Worm (Caenorhabditis elegans) whole organism, young adult: ENCODE measurements around the gene lelo-1.

ENCODE experiments used
- B0019.2 ChIP-seq: fragments of 200-800 bp; sonication (Bioruptor generic); conservative IDR thresholded peaks from 2 replicates; pipeline ENCODE4 v1.3.6; 2022; ENCODE audit warnings: missing genetic modification reagents, missing genetic modification characterization, missing compliant biosample characterization
- B0035.1 ChIP-seq: sonication (generic microtip); optimal IDR thresholded peaks from 2 replicates; lab custom pipeline; 2016; ENCODE audit warnings: missing genetic modification characterization, mild to moderate bottlenecking, missing compliant biosample characterization, missing genotype, missing genetic modification reagents
- B0336.3 ChIP-seq: fragments of 200-800 bp; sonication (Bioruptor generic); IDR thresholded peaks from 2 replicates; pipeline ENCODE4 v1.3.6; 2022; ENCODE audit warnings: missing genetic modification characterization, missing compliant biosample characterization
- F22D6.2 ChIP-seq: sonication (generic microtip); optimal IDR thresholded peaks from 2 replicates; lab custom pipeline; 2016; ENCODE audit warnings: mild to moderate bottlenecking, missing genetic modification characterization, missing compliant biosample characterization
- F37B4.10 ChIP-seq: fragments of 200-800 bp; sonication (Bioruptor generic); IDR thresholded peaks from 2 replicates; pipeline ENCODE4 v1.3.6; 2022; ENCODE audit warnings: missing genetic modification characterization, missing compliant biosample characterization
- F57C9.4 ChIP-seq: sonication (generic microtip); optimal IDR thresholded peaks from 2 replicates; lab custom pipeline; 2017; ENCODE audit warnings: mild to moderate bottlenecking, missing genetic modification characterization, missing compliant biosample characterization
- K11D2.4 ChIP-seq: fragments of 200-800 bp; sonication (Bioruptor generic); IDR thresholded peaks from 2 replicates; pipeline ENCODE4 v1.3.6; 2022; ENCODE audit warnings: missing genetic modification reagents, missing genetic modification characterization, missing compliant biosample characterization
- Y53G8AR.9 ChIP-seq: fragments of 200-800 bp; sonication (Bioruptor generic); conservative IDR thresholded peaks from 2 replicates; pipeline ENCODE4 v1.3.6; 2022; ENCODE audit warnings: missing genetic modification reagents, missing genetic modification characterization, missing compliant biosample characterization
- aptf-2 ChIP-seq: fragments of 200-800 bp; sonication (Bioruptor generic); conservative IDR thresholded peaks from 2 replicates; pipeline ENCODE4 v1.3.6; 2022; ENCODE audit warnings: missing genetic modification reagents, missing genetic modification characterization, missing compliant biosample characterization
- attf-5 ChIP-seq: fragments of 200-800 bp; sonication (Bioruptor generic); optimal IDR thresholded peaks from 2 replicates; lab custom pipeline; 2018; ENCODE audit warnings: mild to moderate bottlenecking, missing genetic modification characterization, missing compliant biosample characterization
- attf-6 ChIP-seq: fragments of 200-800 bp; sonication (Bioruptor generic); IDR thresholded peaks from 2 replicates; pipeline ENCODE4 v1.3.6; 2022; ENCODE audit warnings: missing genetic modification reagents, missing genetic modification characterization, missing compliant biosample characterization
- die-1 ChIP-seq: sonication (generic microtip); optimal IDR thresholded peaks from 2 replicates; lab custom pipeline; 2016; ENCODE audit warnings: missing genotype, mild to moderate bottlenecking, missing genetic modification characterization, missing compliant biosample characterization
- dpff-1 ChIP-seq: sonication (generic microtip); optimal IDR thresholded peaks from 2 replicates; lab custom pipeline; 2017; ENCODE audit warnings: mild to moderate bottlenecking, missing genetic modification characterization, missing compliant biosample characterization
- dpl-1 ChIP-seq: fragments of 150-350 bp; optimal IDR thresholded peaks from 2 replicates; lab custom pipeline; 2014; ENCODE audit warnings: missing biosample characterization, missing genetic modification reagents, missing genetic modification characterization
- egl-18 ChIP-seq: fragments of 200-800 bp; sonication (Bioruptor generic); IDR thresholded peaks from 2 replicates; pipeline ENCODE4 v1.3.6; 2022; ENCODE audit warnings: missing genetic modification reagents, missing genetic modification characterization, missing compliant biosample characterization
- egrh-3 ChIP-seq: fragments of 200-800 bp; sonication (Bioruptor generic); IDR thresholded peaks from 2 replicates; pipeline ENCODE4 v1.3.6; 2022; ENCODE audit warnings: missing genetic modification reagents, missing genetic modification characterization, missing compliant biosample characterization
- hlh-26 ChIP-seq: fragments of 200-800 bp; sonication (Bioruptor generic); conservative IDR thresholded peaks from 2 replicates; pipeline ENCODE4 v1.3.6; 2022; ENCODE audit warnings: missing genetic modification reagents, missing genetic modification characterization, missing compliant biosample characterization
- hsf-1 ChIP-seq: fragments of 200-800 bp; sonication (Bioruptor generic); IDR thresholded peaks from 2 replicates; pipeline ENCODE4 v1.3.6; 2022; ENCODE audit warnings: missing genetic modification reagents, missing genetic modification characterization, missing compliant biosample characterization
- lag-1 ChIP-seq: fragments of 200-800 bp; sonication (Bioruptor generic); IDR thresholded peaks from 2 replicates; pipeline ENCODE4 v1.3.6; 2022; ENCODE audit warnings: missing genetic modification reagents, missing genetic modification characterization, missing compliant biosample characterization
- let-607 ChIP-seq, 2 experiments: fragments of 200-800 bp in 1 of 2; sonication (Bioruptor generic) in 1 of 2; sonication (generic microtip) in 1 of 2; optimal IDR thresholded peaks; 2 replicates each; lab custom pipeline; 2016 to 2018; ENCODE audit warnings: mild to moderate bottlenecking in 2 of 2, missing compliant biosample characterization in 2 of 2, missing genetic modification characterization in 2 of 2, moderate library complexity in 2 of 2, missing genotype in 1 of 2
- lir-1 ChIP-seq: fragments of 200-800 bp; sonication (Bioruptor generic); conservative IDR thresholded peaks from 2 replicates; pipeline ENCODE4 v1.3.6; 2022; ENCODE audit warnings: missing genetic modification reagents, missing genetic modification characterization, missing compliant biosample characterization
- lsl-1 ChIP-seq: fragments of 200-800 bp; sonication (Bioruptor generic); optimal IDR thresholded peaks from 2 replicates; lab custom pipeline; 2018; ENCODE audit warnings: mild to moderate bottlenecking, missing genetic modification characterization, moderate library complexity, missing compliant biosample characterization
- mel-28 ChIP-seq: sonication (generic microtip); optimal IDR thresholded peaks from 2 replicates; lab custom pipeline; 2016; ENCODE audit warnings: borderline replicate concordance, mild to moderate bottlenecking, missing genetic modification characterization, missing compliant biosample characterization
- nfya-1 ChIP-seq: sonication (generic microtip); optimal IDR thresholded peaks from 2 replicates; lab custom pipeline; 2017; ENCODE audit warnings: antibody characterized with exemption, missing compliant biosample characterization, missing genetic modification characterization, borderline replicate concordance; ENCODE audit not compliant: insufficient read depth
- nfya-2 ChIP-seq: fragments of 200-800 bp; sonication (Bioruptor generic); IDR thresholded peaks from 2 replicates; pipeline ENCODE4 v1.3.6; 2022; ENCODE audit warnings: missing genetic modification reagents, missing genetic modification characterization, missing compliant biosample characterization
- nfyb-1 ChIP-seq: fragments of 200-800 bp; sonication (Bioruptor generic); IDR thresholded peaks from 2 replicates; pipeline ENCODE4 v1.3.6; 2022; ENCODE audit warnings: missing genetic modification reagents, missing genetic modification characterization, missing compliant biosample characterization
- nhr-27 ChIP-seq: fragments of 200-800 bp; sonication (Bioruptor generic); optimal IDR thresholded peaks from 2 replicates; lab custom pipeline; 2018; ENCODE audit warnings: mild to moderate bottlenecking, missing genetic modification characterization, moderate library complexity, missing compliant biosample characterization
- pha-4 ChIP-seq: fragments of 150-350 bp; sonication (generic microtip); optimal IDR thresholded peaks from 2 replicates; lab custom pipeline; 2014; ENCODE audit warnings: missing biosample characterization, missing genetic modification reagents, missing genetic modification characterization
- repo-1 ChIP-seq: sonication (generic microtip); optimal IDR thresholded peaks from 2 replicates; lab custom pipeline; 2017; ENCODE audit warnings: mild to moderate bottlenecking, missing genetic modification characterization, missing compliant biosample characterization
- rpc-1 ChIP-seq, 2 experiments: fragments of 150-350 bp in 1 of 2; sonication (generic microtip) in 1 of 2; optimal IDR thresholded peaks; 2 replicates each; lab custom pipeline; 2014 to 2018; ENCODE audit warnings: missing biosample characterization in 1 of 2, missing genetic modification characterization in 1 of 2, missing genetic modification reagents in 1 of 2, missing genotype in 1 of 2
- snpc-1.3 ChIP-seq: sonication (generic microtip); optimal IDR thresholded peaks from 2 replicates; lab custom pipeline; 2017; ENCODE audit warnings: missing genetic modification characterization, mild to moderate bottlenecking, missing compliant biosample characterization, antibody characterized with exemption, moderate library complexity, missing genotype, missing genetic modification reagents; ENCODE audit not compliant: insufficient read depth
- tbp1 ChIP-seq: fragments of 200-800 bp; sonication (Bioruptor generic); optimal IDR thresholded peaks from 2 replicates; lab custom pipeline; 2018; ENCODE audit warnings: mild to moderate bottlenecking, missing genetic modification characterization, missing compliant biosample characterization
- xnd-1 ChIP-seq: sonication (generic microtip); optimal IDR thresholded peaks from 2 replicates; lab custom pipeline; 2016; ENCODE audit warnings: missing genotype, missing genetic modification reagents, missing genetic modification characterization, missing compliant biosample characterization
- ztf-18 ChIP-seq: sonication (generic microtip); optimal IDR thresholded peaks from 2 replicates; lab custom pipeline; 2016; ENCODE audit warnings: missing genotype, mild to moderate bottlenecking, missing genetic modification characterization, missing compliant biosample characterization
- ztf-26 ChIP-seq: sonication (generic microtip); optimal IDR thresholded peaks from 2 replicates; lab custom pipeline; 2017; ENCODE audit warnings: missing genetic modification characterization, missing compliant biosample characterization

The lelo-1 gene

DNA sequence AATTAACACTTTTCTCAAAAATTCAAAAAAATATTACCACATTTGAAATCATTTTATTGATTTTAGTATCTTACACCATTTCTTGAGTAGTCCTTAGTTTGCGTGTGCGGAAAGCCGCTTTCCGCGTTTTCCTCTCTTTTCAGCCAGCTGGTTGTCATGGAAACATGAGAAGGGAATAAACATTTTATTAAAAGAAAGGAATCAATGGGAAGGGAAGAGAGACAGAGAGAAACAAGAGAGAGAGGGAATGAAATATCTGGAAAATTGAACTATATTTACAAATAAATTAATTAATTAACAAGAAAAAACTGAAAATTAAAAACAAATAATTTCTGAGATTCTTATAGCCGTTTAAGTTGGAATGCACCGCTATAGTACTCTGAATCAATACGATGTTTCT lies 26.8 kb upstream of the lelo-1 start, which contains the start of gene mks-2:
Gene mks-2, minus strand, starts transcription at position 101 of the 400 bp plus-strand sequence.
- TF ChIP-seq tbp1 (no peak), egl-18 (GFP tag; lab: Robert Waterston, UW) (no peak), dpff-1 (tag; lab: Kevin White, UChicago) (no peak), K11D2.4 (GFP tag; lab: Robert Waterston, UW) (no peak), snpc-1.3 (tag; lab: Kevin White, UChicago) (no peak), nfya-2 (GFP tag; lab: Robert Waterston, UW) (no peak), B0336.3 (GFP tag; lab: Robert Waterston, UW) (no peak), attf-6 (GFP tag; lab: Robert Waterston, UW) (no peak), aptf-2 (GFP tag; lab: Robert Waterston, UW) (no peak), hsf-1 (GFP tag; lab: Robert Waterston, UW) (no peak), mel-28 (no peak), ztf-26 (tag; lab: Kevin White, UChicago) (no peak), Y53G8AR.9 (GFP tag; lab: Robert Waterston, UW) (no peak), let-607 (tag; optimal IDR thresholded peaks at IDR 0.05; lab: Kevin White, UChicago) (no peak), dpl-1 (no peak), attf-5 (GFP tag; lab: Kevin White, UChicago) (no peak), nfya-1 (tag; lab: Kevin White, UChicago) (no peak), F57C9.4 (tag; lab: Kevin White, UChicago) (no peak), egrh-3 (GFP tag; lab: Robert Waterston, UW) (no peak)

DNA sequence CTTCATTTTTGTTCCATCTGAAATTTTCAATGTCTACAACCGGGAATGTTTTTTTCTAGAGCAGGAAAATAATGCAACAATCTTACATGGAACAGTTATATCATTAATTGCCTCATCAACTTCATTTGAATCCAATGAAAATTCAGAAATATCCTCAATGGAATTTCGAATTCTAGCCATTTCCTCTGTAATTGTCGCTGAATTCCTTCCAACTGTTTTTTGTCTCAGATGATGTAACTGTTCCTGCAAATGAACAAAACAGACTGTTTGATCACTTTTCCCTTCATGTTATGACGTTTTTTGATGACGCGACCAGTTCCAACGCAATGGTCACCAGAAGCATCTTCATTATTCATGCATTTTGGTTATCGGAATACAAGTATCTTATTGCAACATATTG lies 24.7 kb upstream of the lelo-1 start:
- no peak for TF ChIP-seq B0035.1 (tag; lab: Kevin White, UChicago)
- TF ChIP-seq lag-1 (GFP tag; lab: Robert Waterston, UW) = no peak
- TF ChIP-seq lsl-1 (GFP tag; lab: Kevin White, UChicago) = no peak
- no peak for TF ChIP-seq F37B4.10
- no peak for TF ChIP-seq F22D6.2 (tag; lab: Kevin White, UChicago)
- no peak for TF ChIP-seq rpc-1 (optimal IDR thresholded peaks at IDR 0.05; lab: Kevin White, UChicago)
- no peak for TF ChIP-seq rpc-1 (tag; optimal IDR thresholded peaks at IDR 0.05; lab: Kevin White, UChicago)
- TF ChIP-seq dpff-1 (tag; lab: Kevin White, UChicago) = no peak
- TF ChIP-seq pha-4 (tag; lab: Kevin White, UChicago) = no peak

DNA sequence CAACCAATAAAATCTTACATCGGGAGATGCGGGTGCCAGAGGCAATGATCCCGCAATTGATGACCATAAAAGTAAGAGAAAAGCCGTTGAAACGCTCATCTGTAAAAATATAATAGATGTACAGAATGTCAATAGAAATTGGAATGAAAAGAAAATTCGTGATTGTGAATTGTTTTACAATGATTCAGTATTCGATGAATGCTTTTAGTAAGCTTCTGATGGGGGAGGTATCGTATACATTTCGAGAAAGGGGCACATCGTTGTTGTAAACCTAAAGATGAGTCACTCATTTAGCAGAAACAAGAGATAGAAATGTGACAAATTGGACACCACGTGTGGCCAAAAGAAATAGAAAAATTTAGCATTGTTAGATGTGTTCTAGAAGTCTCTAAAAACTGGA lies 23.6 kb upstream of the lelo-1 start, which contains the start of gene C30B5.6:
Gene C30B5.6, minus strand, starts transcription at position 101 of the 400 bp plus-strand sequence.
- TF ChIP-seq F22D6.2 (tag; lab: Kevin White, UChicago) (no peak), nfyb-1 (GFP tag; lab: Robert Waterston, UW) (no peak), repo-1 (no peak), nhr-27 (tag; lab: Kevin White, UChicago) (no peak), B0019.2 (no peak), xnd-1 (tag; lab: Kevin White, UChicago) (no peak), die-1 (no peak), dpff-1 (tag; lab: Kevin White, UChicago) (no peak), lir-1 (GFP tag; lab: Robert Waterston, UW) (no peak), Y53G8AR.9 (GFP tag; lab: Robert Waterston, UW) (no peak), nfya-1 (tag; lab: Kevin White, UChicago) (no peak), hlh-26 (GFP tag; lab: Robert Waterston, UW) (no peak), ztf-18 (tag; lab: Kevin White, UChicago) (no peak), B0035.1 (tag; lab: Kevin White, UChicago) (no peak), F57C9.4 (tag; lab: Kevin White, UChicago) (no peak), attf-5 (GFP tag; lab: Kevin White, UChicago) (no peak)
